Fruit fly (Drosophila melanogaster): ENCODE data around the gene Vha16-3.

DNA sequence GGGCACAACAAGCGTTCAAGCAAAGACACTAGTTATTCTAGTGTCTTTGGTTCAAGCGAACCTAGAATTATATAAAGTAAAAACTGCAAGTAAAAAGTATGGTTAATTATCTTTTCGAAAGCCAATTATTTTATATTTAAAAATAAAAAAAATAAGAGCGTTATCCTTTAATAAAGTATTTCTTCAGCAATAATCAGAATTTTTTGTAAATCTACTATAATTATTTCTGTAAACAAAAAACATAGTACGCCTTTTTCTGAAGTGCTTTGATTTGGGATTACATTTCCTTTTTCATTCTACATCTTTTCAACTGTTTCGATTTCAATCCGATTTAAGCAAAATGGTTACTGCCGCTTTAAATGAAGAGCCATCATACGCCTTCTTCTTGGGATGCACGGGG lies 1.6 kb downstream of the Vha16-3 start, which contains the start of gene Vha16-2:
- TF ChIP-seq CG8478 (optimal IDR thresholded peaks at IDR 0.05) (no peak), Dll (optimal IDR thresholded peaks at IDR 0.05) (no peak), usp (GFP tag; optimal IDR thresholded peaks at IDR 0.05) (no peak), psq (optimal IDR thresholded peaks at IDR 0.05) (no peak), pan (optimal IDR thresholded peaks at IDR 0.05) (no peak)
